Fruit fly (Drosophila melanogaster): ENCODE results near the gene CG8209.

DNA sequence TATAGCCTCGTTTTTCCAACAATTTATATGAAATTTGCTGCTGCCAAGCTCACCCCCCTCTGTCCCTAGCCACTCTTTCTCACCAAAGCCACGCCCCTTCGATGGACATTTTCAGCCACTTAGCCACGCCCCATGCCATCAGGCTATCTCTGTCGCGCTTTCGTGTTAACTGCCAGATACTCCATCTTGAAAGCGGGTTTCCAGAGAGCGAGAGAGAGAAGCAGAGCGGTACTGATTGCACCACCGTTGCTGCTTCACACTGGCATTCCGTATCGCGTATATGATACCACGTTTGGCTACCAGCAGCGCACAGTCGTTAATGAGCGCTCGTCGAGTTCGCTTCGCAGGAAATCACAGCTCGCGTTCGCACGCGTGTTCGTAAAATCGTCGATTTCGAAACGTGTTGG lies 28.3 kb upstream of the CG8209 start, which contains the start of gene exex:
- TF ChIP-seq psq (optimal IDR thresholded peaks at IDR 0.05), result no peak
- no peak for TF ChIP-seq pan (optimal IDR thresholded peaks at IDR 0.05)
- TF ChIP-seq EcR (GFP tag; optimal IDR thresholded peaks at IDR 0.05), result no peak

All from whole organism.